Worm (Caenorhabditis elegans) whole organism, mixed stage, embryonic: Measurements from ENCODE around the gene lys-4.

Source experiments
- M03D4.4 ChIP-seq: sonication (generic microtip); optimal IDR thresholded peaks from 2 replicates; lab custom pipeline; 2017; ENCODE audit warnings: mild to moderate bottlenecking, missing genetic modification characterization, missing compliant biosample characterization
- bed-3 ChIP-seq: fragments of 200-800 bp; sonication (Bioruptor generic); optimal IDR thresholded peaks from 3 replicates; lab custom pipeline; 2018; ENCODE audit warnings: mild to moderate bottlenecking, missing genetic modification characterization, moderate library complexity, missing compliant biosample characterization
- blmp-1 ChIP-seq: fragments of 150-350 bp; optimal IDR thresholded peaks from 2 replicates; lab custom pipeline; 2014; ENCODE audit warnings: missing biosample characterization, missing genetic modification characterization
- ceh-39 ChIP-seq: fragments of 150-350 bp; optimal IDR thresholded peaks from 2 replicates; lab custom pipeline; 2014; ENCODE audit warnings: missing biosample characterization, missing genetic modification characterization
- ceh-43 ChIP-seq: fragments of 200-800 bp; sonication (Bioruptor generic); optimal IDR thresholded peaks from 2 replicates; lab custom pipeline; 2018; ENCODE audit warnings: mild to moderate bottlenecking, missing genetic modification characterization, moderate library complexity, missing compliant biosample characterization
- ceh-83 ChIP-seq: fragments of 200-800 bp; sonication (Bioruptor generic); optimal IDR thresholded peaks from 2 replicates; lab custom pipeline; 2018; ENCODE audit warnings: mild to moderate bottlenecking, missing genetic modification characterization, missing compliant biosample characterization
- ces-1 ChIP-seq: fragments of 150-350 bp; optimal IDR thresholded peaks from 2 replicates; lab custom pipeline; 2014; ENCODE audit warnings: missing biosample characterization, missing genetic modification reagents, missing genetic modification characterization
- cnd-1 ChIP-seq: fragments of 200-800 bp; sonication (Bioruptor generic); optimal IDR thresholded peaks from 2 replicates; lab custom pipeline; 2018; ENCODE audit warnings: mild to moderate bottlenecking, missing genetic modification characterization, missing compliant biosample characterization
- drap-1 ChIP-seq: fragments of 200-800 bp; sonication (Bioruptor generic); optimal IDR thresholded peaks from 3 replicates; lab custom pipeline; 2018; ENCODE audit warnings: mild to moderate bottlenecking, missing genetic modification characterization, missing compliant biosample characterization
- elt-1 ChIP-seq: sonication (generic microtip); optimal IDR thresholded peaks from 2 replicates; lab custom pipeline; 2017; ENCODE audit warnings: missing genetic modification characterization, mild to moderate bottlenecking, missing compliant biosample characterization, antibody characterized with exemption, moderate library complexity, borderline replicate concordance; ENCODE audit not compliant: insufficient read depth
- elt-3 ChIP-seq: fragments of 150-350 bp; optimal IDR thresholded peaks from 2 replicates; lab custom pipeline; 2014; ENCODE audit warnings: missing biosample characterization, missing genetic modification characterization
- flh-1 ChIP-seq: fragments of 200-800 bp; sonication (Bioruptor generic); optimal IDR thresholded peaks from 2 replicates; lab custom pipeline; 2018; ENCODE audit warnings: mild to moderate bottlenecking, missing genetic modification characterization, moderate library complexity, missing compliant biosample characterization
- ham-2 ChIP-seq: fragments of 200-800 bp; sonication (Bioruptor generic); optimal IDR thresholded peaks from 2 replicates; lab custom pipeline; 2018; ENCODE audit warnings: mild to moderate bottlenecking, missing genetic modification characterization, missing compliant biosample characterization
- hlh-1 ChIP-seq: fragments of 150-350 bp; optimal IDR thresholded peaks from 2 replicates; lab custom pipeline; 2014; ENCODE audit warnings: missing biosample characterization, missing genetic modification reagents, missing genetic modification characterization
- lin-13 ChIP-seq: fragments of 150-350 bp; optimal IDR thresholded peaks from 2 replicates; lab custom pipeline; 2014; ENCODE audit warnings: missing biosample characterization, missing genetic modification characterization
- lin-32 ChIP-seq: fragments of 200-800 bp; sonication (Bioruptor generic); optimal IDR thresholded peaks from 2 replicates; lab custom pipeline; 2018; ENCODE audit warnings: mild to moderate bottlenecking, missing genetic modification characterization, missing compliant biosample characterization
- lsy-2 ChIP-seq: fragments of 150-350 bp; optimal IDR thresholded peaks from 2 replicates; lab custom pipeline; 2014; ENCODE audit warnings: missing biosample characterization, missing genetic modification characterization
- mab-5 ChIP-seq: fragments of 150-350 bp; optimal IDR thresholded peaks from 2 replicates; lab custom pipeline; 2014; ENCODE audit warnings: missing biosample characterization, missing genetic modification characterization
- mep-1 ChIP-seq: fragments of 150-350 bp; optimal IDR thresholded peaks from 2 replicates; lab custom pipeline; 2017; ENCODE audit warnings: missing biosample characterization, missing genetic modification reagents, missing genetic modification characterization, inconsistent platforms
- mls-2 ChIP-seq: sonication (generic microtip); optimal IDR thresholded peaks from 2 replicates; lab custom pipeline; 2016; ENCODE audit warnings: mild to moderate bottlenecking, missing genetic modification characterization, moderate library complexity, missing compliant biosample characterization
- nhr-12 ChIP-seq: fragments of 150-350 bp; optimal IDR thresholded peaks from 2 replicates; lab custom pipeline; 2014; ENCODE audit warnings: missing biosample characterization, missing genetic modification characterization
- nhr-2 ChIP-seq: fragments of 150-350 bp; optimal IDR thresholded peaks from 2 replicates; lab custom pipeline; 2014; ENCODE audit warnings: missing biosample characterization, missing genetic modification characterization
- nhr-237 ChIP-seq: fragments of 150-350 bp; optimal IDR thresholded peaks from 2 replicates; lab custom pipeline; 2014; ENCODE audit warnings: missing biosample characterization, missing genetic modification characterization
- nhr-28 ChIP-seq: fragments of 150-350 bp; optimal IDR thresholded peaks from 2 replicates; lab custom pipeline; 2014; ENCODE audit warnings: missing biosample characterization, missing genetic modification characterization
- nhr-76 ChIP-seq: sonication (generic microtip); optimal IDR thresholded peaks from 2 replicates; lab custom pipeline; 2017; ENCODE audit warnings: missing biosample characterization, missing genetic modification characterization
- pha-4 ChIP-seq: fragments of 150-350 bp; optimal IDR thresholded peaks from 2 replicates; lab custom pipeline; 2018; ENCODE audit warnings: missing biosample characterization, missing genetic modification reagents, missing genetic modification characterization
- sem-2 ChIP-seq: fragments of 200-800 bp; sonication (Bioruptor generic); optimal IDR thresholded peaks from 2 replicates; lab custom pipeline; 2018; ENCODE audit warnings: mild to moderate bottlenecking, missing genetic modification characterization, missing compliant biosample characterization
- sptf-1 ChIP-seq: sonication (generic microtip); optimal IDR thresholded peaks from 2 replicates; lab custom pipeline; 2017; ENCODE audit warnings: mild to moderate bottlenecking, missing genetic modification characterization, moderate library complexity, missing compliant biosample characterization
- tbx-8 ChIP-seq: fragments of 200-800 bp; sonication (Bioruptor generic); optimal IDR thresholded peaks from 2 replicates; lab custom pipeline; 2018; ENCODE audit warnings: mild to moderate bottlenecking, missing genetic modification characterization, moderate library complexity, missing compliant biosample characterization
- unc-120 ChIP-seq: sonication (generic microtip); optimal IDR thresholded peaks from 2 replicates; lab custom pipeline; 2017; ENCODE audit warnings: missing genetic modification characterization, missing compliant biosample characterization; ENCODE audit not compliant: poor library complexity, severe bottlenecking
- unc-39 ChIP-seq: fragments of 150-350 bp; optimal IDR thresholded peaks from 2 replicates; lab custom pipeline; 2014; ENCODE audit warnings: missing biosample characterization, missing genetic modification characterization
- unc-62 ChIP-seq: fragments of 150-350 bp; optimal IDR thresholded peaks from 2 replicates; lab custom pipeline; 2014; ENCODE audit warnings: missing biosample characterization, missing genetic modification reagents, missing genetic modification characterization
- zip-8 ChIP-seq: fragments of 150-350 bp; optimal IDR thresholded peaks from 2 replicates; lab custom pipeline; 2014; ENCODE audit warnings: missing biosample characterization, missing genetic modification characterization
- ztf-11 ChIP-seq: fragments of 150-350 bp; optimal IDR thresholded peaks from 2 replicates; lab custom pipeline; 2014; ENCODE audit warnings: missing biosample characterization, missing genetic modification characterization

lys-4 gene

ce11 chrIV:11594191-11594673 is 28.7 kb downstream of the lys-4 start, which contains the start of gene mig-38:
Gene mig-38 (plus strand): TSS chrIV:11594244.
- TF ChIP-seq unc-120 (tag; lab: Kevin White, UChicago): peak; percentile 37
- TF ChIP-seq sptf-1 (tag; lab: Kevin White, UChicago): peak; percentile 33
- no peak for TF ChIP-seq mep-1 (tag; lab: Kevin White, UChicago)
- TF ChIP-seq lin-32: no peak
- no peak for TF ChIP-seq pha-4 (tag; lab: Kevin White, UChicago)
- TF ChIP-seq elt-3 (tag; lab: Kevin White, UChicago): no peak
- no peak for TF ChIP-seq mab-5
- TF ChIP-seq ces-1 (GFP tag; lab: Kevin White, UChicago): peak; percentile 40
- no peak for TF ChIP-seq nhr-76
- TF ChIP-seq ceh-43: no peak
- TF ChIP-seq ceh-39 (tag; lab: Kevin White, UChicago): no peak
- TF ChIP-seq M03D4.4: no peak
- TF ChIP-seq sem-2 (GFP tag; lab: Kevin White, UChicago): no peak
- TF ChIP-seq ztf-11: no peak
- peak; percentile 13 for TF ChIP-seq cnd-1 (tag; lab: Kevin White, UChicago)
- peak; percentile 40 for TF ChIP-seq drap-1 (GFP tag; lab: Kevin White, UChicago)
- TF ChIP-seq hlh-1: no peak
- TF ChIP-seq, all 35 proteins: peak for 5

- TF ChIP-seq mab-5 (peak; percentile 12), ham-2 (peak; percentile 59), nhr-28 (tag; lab: Kevin White, UChicago) (peak; percentile 15), drap-1 (GFP tag; lab: Kevin White, UChicago) (peak; percentile 58), unc-62 (peak; percentile 87), nhr-2 (peak; percentile 35), blmp-1 (tag; lab: Kevin White, UChicago) (no peak), flh-1 (GFP tag; lab: Kevin White, UChicago) (no peak), pha-4 (tag; lab: Kevin White, UChicago) (peak; percentile 98), lin-32 (peak; percentile 50), sem-2 (GFP tag; lab: Kevin White, UChicago) (no peak), ces-1 (GFP tag; lab: Kevin White, UChicago) (peak; percentile 96), zip-8 (tag; lab: Kevin White, UChicago) (peak; percentile 32), hlh-1 (peak; percentile 64), unc-120 (tag; lab: Kevin White, UChicago) (peak; percentile 43), mls-2 (tag; lab: Kevin White, UChicago) (peak; percentile 45), nhr-237 (tag; lab: Kevin White, UChicago) (peak; percentile 90), elt-1 (tag; lab: Kevin White, UChicago) (no peak), ceh-39 (tag; lab: Kevin White, UChicago) (peak; percentile 53), cnd-1 (tag; lab: Kevin White, UChicago) (peak; percentile 65), lsy-2 (no peak), mep-1 (tag; lab: Kevin White, UChicago) (peak; percentile 79), lin-13 (tag; lab: Kevin White, UChicago) (peak; percentile 11), bed-3 (GFP tag; lab: Kevin White, UChicago) (peak; percentile 24)
Measured at ce11 chrIV:11593415-11594190, 29.4 kb downstream of the lys-4 start, which contains the start of gene F40F11.3. Gene F40F11.3 (minus strand): TSS chrIV:11594003.

ce11 chrIV:11592820-11593219 is 30.2 kb downstream of the lys-4 start:
- TF ChIP-seq lsy-2: peak; percentile 6
- no peak for TF ChIP-seq bed-3 (GFP tag; lab: Kevin White, UChicago)
- no peak for TF ChIP-seq ceh-39 (tag; lab: Kevin White, UChicago)
- no peak for TF ChIP-seq unc-120 (tag; lab: Kevin White, UChicago)
- peak; percentile 24 for TF ChIP-seq sptf-1 (tag; lab: Kevin White, UChicago)
- TF ChIP-seq M03D4.4: no peak
- peak; percentile 8 for TF ChIP-seq mep-1 (tag; lab: Kevin White, UChicago)
- no peak for TF ChIP-seq flh-1 (GFP tag; lab: Kevin White, UChicago)
- no peak for TF ChIP-seq elt-3 (tag; lab: Kevin White, UChicago)
- no peak for TF ChIP-seq ztf-11
- peak; percentile 10 for TF ChIP-seq ces-1 (GFP tag; lab: Kevin White, UChicago)
- no peak for TF ChIP-seq nhr-28 (tag; lab: Kevin White, UChicago)

ce11 chrIV:11592165-11592564 is 30.8 kb downstream of the lys-4 start, which contains the start of gene spe-36:
Gene spe-36 (minus strand): TSS chrIV:11592265.
- no peak for TF ChIP-seq nhr-237 (tag; lab: Kevin White, UChicago)
- TF ChIP-seq nhr-2: no peak
- no peak for TF ChIP-seq mep-1 (tag; lab: Kevin White, UChicago)
- TF ChIP-seq hlh-1: no peak
- TF ChIP-seq nhr-76: no peak
- no peak for TF ChIP-seq ztf-11
- TF ChIP-seq bed-3 (GFP tag; lab: Kevin White, UChicago): no peak
- no peak for TF ChIP-seq lin-32
- no peak for TF ChIP-seq nhr-12 (tag; lab: Kevin White, UChicago)
- no peak for TF ChIP-seq mab-5
- no peak for TF ChIP-seq unc-39 (tag; lab: Kevin White, UChicago)
- no peak for TF ChIP-seq ceh-83 (GFP tag; lab: Kevin White, UChicago)
- no peak for TF ChIP-seq ceh-39 (tag; lab: Kevin White, UChicago)
- no peak for TF ChIP-seq tbx-8 (GFP tag; lab: Kevin White, UChicago)
- no peak for TF ChIP-seq ceh-43
- no peak for TF ChIP-seq ham-2
- TF ChIP-seq lin-13 (tag; lab: Kevin White, UChicago): no peak
- no peak for TF ChIP-seq pha-4 (tag; lab: Kevin White, UChicago)
